Fruit fly (Drosophila melanogaster) S2 (cell line): Measurements from ENCODE around the gene dyl.

Source experiments
- CG8478 ChIP-seq: fragments of >200 bp; optimal IDR thresholded peaks from 2 replicates; lab custom pipeline; 2018
- CTCF ChIP-seq, 2 experiments: fragments of >200 bp; optimal IDR thresholded peaks; 2 replicates each; lab custom pipeline; 2018

- no peak for TF ChIP-seq CG8478 (lab: Kevin White, UChicago)
- no peak for TF ChIP-seq CTCF (optimal IDR thresholded peaks at IDR 0.05; lab: Kevin White, UChicago)
Observed at dm6 chr3L:4293304-4293703, 14.2 kb downstream of the dyl start.
